Fruit fly (Drosophila melanogaster) whole organism, embryonic: Measurements from ENCODE around the gene Pdfr.

ENCODE experiments used
- Bteb2 ChIP-seq: fragments of 200-800 bp; sonication (Bioruptor generic); optimal IDR thresholded peaks from 2 replicates; lab custom pipeline; 2016; ENCODE audit warnings: missing biosample characterization, missing genetic modification characterization
- CG10366 ChIP-seq: fragments of 200-800 bp; sonication (Bioruptor generic); IDR thresholded peaks from 2 replicates; pipeline ENCODE4 v1.3.6; 2022; ENCODE audit warnings: missing biosample characterization, missing genetic modification characterization
- CG10543 ChIP-seq: fragments of 200-800 bp; sonication (Bioruptor generic); optimal IDR thresholded peaks from 3 replicates; lab custom pipeline; 2017; ENCODE audit warnings: missing biosample characterization, mild to moderate bottlenecking, missing genetic modification characterization, moderate library complexity
- CG11456 ChIP-seq: fragments of 200-800 bp; sonication (Bioruptor generic); IDR thresholded peaks from 3 replicates; pipeline ENCODE4 v1.3.6; 2022; ENCODE audit warnings: missing biosample characterization, missing genetic modification characterization
- CG12155 ChIP-seq: fragments of 200-800 bp; sonication (Bioruptor generic); optimal IDR thresholded peaks from 3 replicates; lab custom pipeline; 2016; ENCODE audit warnings: missing biosample characterization, missing genetic modification characterization
- CG14710 ChIP-seq: fragments of 200-800 bp; sonication (Bioruptor generic); optimal IDR thresholded peaks from 3 replicates; lab custom pipeline; 2019; ENCODE audit warnings: missing biosample characterization, mild to moderate bottlenecking, missing genetic modification characterization, moderate library complexity
- CG15601 ChIP-seq: fragments of 200-800 bp; sonication (Bioruptor generic); optimal IDR thresholded peaks from 3 replicates; lab custom pipeline; 2019; ENCODE audit warnings: missing biosample characterization, mild to moderate bottlenecking, missing genetic modification characterization, moderate library complexity
- CG16813 ChIP-seq: fragments of 200-800 bp; sonication (Bioruptor generic); IDR thresholded peaks from 3 replicates; pipeline ENCODE4 v1.3.6; 2022; ENCODE audit warnings: missing biosample characterization, missing genetic modification characterization; ENCODE audit not compliant: partially characterized antibody
- CG16815 ChIP-seq: fragments of 200-800 bp; sonication (Bioruptor generic); optimal IDR thresholded peaks from 3 replicates; lab custom pipeline; 2017; ENCODE audit warnings: missing biosample characterization, mild to moderate bottlenecking, missing genetic modification characterization
- CG2116 ChIP-seq: fragments of 200-800 bp; sonication (Bioruptor generic); optimal IDR thresholded peaks from 3 replicates; lab custom pipeline; 2018; ENCODE audit warnings: missing biosample characterization, mild to moderate bottlenecking, missing genetic modification characterization
- CG2129 ChIP-seq: fragments of 200-800 bp; sonication (Bioruptor generic); IDR thresholded peaks from 2 replicates; pipeline ENCODE4 v1.3.6; 2022; ENCODE audit warnings: missing biosample characterization, missing genetic modification characterization; ENCODE audit not compliant: partially characterized antibody
- CG30403 ChIP-seq: fragments of 200-800 bp; sonication (Bioruptor generic); optimal IDR thresholded peaks from 3 replicates; lab custom pipeline; 2016; ENCODE audit warnings: missing biosample characterization, missing genetic modification characterization
- CG31224 ChIP-seq: fragments of 200-800 bp; sonication (Bioruptor generic); IDR thresholded peaks from 2 replicates; pipeline ENCODE4 v1.3.6; 2022; ENCODE audit warnings: missing biosample characterization, missing genetic modification characterization
- CG31388 ChIP-seq: fragments of 200-800 bp; sonication (Bioruptor generic); optimal IDR thresholded peaks from 2 replicates; lab custom pipeline; 2016; ENCODE audit warnings: missing biosample characterization, missing genetic modification characterization
- CG3163 ChIP-seq: fragments of 200-800 bp; sonication (Bioruptor generic); optimal IDR thresholded peaks from 3 replicates; lab custom pipeline; 2016; ENCODE audit warnings: missing biosample characterization, missing genetic modification characterization
- CG33213 ChIP-seq: fragments of 200-800 bp; sonication (Bioruptor generic); optimal IDR thresholded peaks from 3 replicates; lab custom pipeline; 2016; ENCODE audit warnings: missing biosample characterization, missing genetic modification characterization
- CG3847 ChIP-seq: fragments of 200-800 bp; sonication (Bioruptor generic); IDR thresholded peaks from 2 replicates; pipeline ENCODE4 v1.3.6; 2022; ENCODE audit warnings: missing biosample characterization, missing genetic modification characterization
- CG5953 ChIP-seq: fragments of 200-800 bp; sonication (Bioruptor generic); IDR thresholded peaks from 2 replicates; pipeline ENCODE4 v1.3.6; 2022; ENCODE audit warnings: missing biosample characterization, missing genetic modification characterization
- CG6791 ChIP-seq: fragments of 200-800 bp; sonication (Bioruptor generic); IDR thresholded peaks from 3 replicates; pipeline ENCODE4 v1.3.6; 2022; ENCODE audit warnings: missing biosample characterization, missing genetic modification characterization; ENCODE audit not compliant: partially characterized antibody
- CG7357 ChIP-seq: fragments of 200-800 bp; sonication (Bioruptor generic); IDR thresholded peaks from 3 replicates; pipeline ENCODE4 v1.3.6; 2022; ENCODE audit warnings: missing biosample characterization, missing genetic modification characterization
- CG7745 ChIP-seq: fragments of 200-800 bp; sonication (Bioruptor generic); optimal IDR thresholded peaks from 2 replicates; lab custom pipeline; 2018; ENCODE audit warnings: missing biosample characterization, mild to moderate bottlenecking, missing genetic modification characterization, moderate library complexity
- CG8478 ChIP-seq: fragments of >200 bp; optimal IDR thresholded peaks from 2 replicates; lab custom pipeline; 2018
- CG9215 ChIP-seq: fragments of 200-800 bp; sonication (Bioruptor generic); IDR thresholded peaks from 2 replicates; pipeline ENCODE4 v1.3.6; 2022; ENCODE audit warnings: missing biosample characterization, missing genetic modification characterization
- CG9609 ChIP-seq: fragments of 200-800 bp; sonication (Bioruptor generic); optimal IDR thresholded peaks from 3 replicates; lab custom pipeline; 2016; ENCODE audit warnings: missing biosample characterization, missing genetic modification characterization
- CG9876 ChIP-seq: fragments of 200-800 bp; sonication (Bioruptor generic); optimal IDR thresholded peaks from 2 replicates; lab custom pipeline; 2016; ENCODE audit warnings: missing biosample characterization, missing genetic modification characterization
- Fer2 ChIP-seq: fragments of 200-800 bp; sonication (Bioruptor generic); optimal IDR thresholded peaks from 2 replicates; lab custom pipeline; 2018; ENCODE audit warnings: missing biosample characterization, mild to moderate bottlenecking, missing genetic modification characterization, moderate library complexity
- Fer3 ChIP-seq: fragments of 200-800 bp; sonication (Bioruptor generic); optimal IDR thresholded peaks from 2 replicates; lab custom pipeline; 2018; ENCODE audit warnings: missing biosample characterization, mild to moderate bottlenecking, missing genetic modification characterization, moderate library complexity
- Mes4 ChIP-seq: fragments of 200-800 bp; sonication (Bioruptor generic); optimal IDR thresholded peaks from 2 replicates; lab custom pipeline; 2016; ENCODE audit warnings: missing biosample characterization, missing genetic modification characterization
- NK7.1 ChIP-seq: fragments of 200-800 bp; sonication (Bioruptor generic); optimal IDR thresholded peaks from 3 replicates; lab custom pipeline; 2016; ENCODE audit warnings: missing biosample characterization, missing genetic modification characterization
- Nf-YC ChIP-seq: fragments of 200-800 bp; optimal IDR thresholded peaks from 3 replicates; lab custom pipeline; 2019; ENCODE audit warnings: missing biosample characterization, mild to moderate bottlenecking, missing genetic modification characterization, moderate library complexity
- Oli ChIP-seq: fragments of 200-800 bp; sonication (Bioruptor generic); optimal IDR thresholded peaks from 2 replicates; lab custom pipeline; 2018; ENCODE audit warnings: missing biosample characterization, mild to moderate bottlenecking, missing genetic modification characterization, moderate library complexity
- Ptx1 ChIP-seq: fragments of 200-800 bp; sonication (Bioruptor generic); IDR thresholded peaks from 2 replicates; pipeline ENCODE4 v1.3.6; 2022; ENCODE audit warnings: missing biosample characterization, missing genetic modification characterization
- Scr ChIP-seq: fragments of 200-800 bp; sonication (Bioruptor generic); IDR thresholded peaks from 2 replicates; pipeline ENCODE4 v1.3.6; 2022; ENCODE audit warnings: missing biosample characterization, missing genetic modification characterization; ENCODE audit not compliant: partially characterized antibody
- TFAM ChIP-seq: fragments of 200-800 bp; sonication (Bioruptor generic); optimal IDR thresholded peaks from 2 replicates; lab custom pipeline; 2017; ENCODE audit warnings: missing biosample characterization, missing genetic modification characterization, inconsistent platforms
- YL-1 ChIP-seq: fragments of 200-800 bp; sonication (Bioruptor generic); optimal IDR thresholded peaks from 3 replicates; lab custom pipeline; 2017; ENCODE audit warnings: missing biosample characterization, mild to moderate bottlenecking, missing genetic modification characterization
- al ChIP-seq: fragments of 200-800 bp; sonication (Bioruptor generic); IDR thresholded peaks from 2 replicates; pipeline ENCODE4 v1.3.6; 2022; ENCODE audit warnings: missing biosample characterization, missing genetic modification characterization
- az2 ChIP-seq: fragments of 200-800 bp; sonication (Bioruptor generic); optimal IDR thresholded peaks from 3 replicates; lab custom pipeline; 2016; ENCODE audit warnings: missing biosample characterization, missing genetic modification characterization
- cato ChIP-seq: fragments of 200-800 bp; sonication (Bioruptor generic); optimal IDR thresholded peaks from 2 replicates; lab custom pipeline; 2016; ENCODE audit warnings: missing biosample characterization, missing genetic modification characterization, borderline replicate concordance
- crc ChIP-seq: fragments of 200-800 bp; sonication (Bioruptor generic); optimal IDR thresholded peaks from 2 replicates; lab custom pipeline; 2016; ENCODE audit warnings: missing biosample characterization, missing genetic modification characterization
- ems ChIP-seq: fragments of 200-800 bp; sonication (Bioruptor generic); optimal IDR thresholded peaks from 3 replicates; lab custom pipeline; 2016; ENCODE audit warnings: missing biosample characterization, missing genetic modification characterization
- en ChIP-seq: fragments of 200-800 bp; sonication (Bioruptor generic); optimal IDR thresholded peaks from 2 replicates; lab custom pipeline; 2016; ENCODE audit warnings: missing biosample characterization, missing genetic modification characterization
- fru ChIP-seq: fragments of >200 bp; optimal IDR thresholded peaks from 2 replicates; lab custom pipeline; 2017
- gsb ChIP-seq: fragments of 200-800 bp; sonication (Bioruptor generic); IDR thresholded peaks from 2 replicates; pipeline ENCODE4 v1.3.6; 2022; ENCODE audit warnings: missing biosample characterization, missing genetic modification characterization
- ind ChIP-seq: fragments of 200-800 bp; sonication (Bioruptor generic); optimal IDR thresholded peaks from 3 replicates; lab custom pipeline; 2016; ENCODE audit warnings: missing biosample characterization, missing genetic modification characterization
- jumu ChIP-seq: fragments of 200-800 bp; sonication (Bioruptor generic); optimal IDR thresholded peaks from 3 replicates; lab custom pipeline; 2016; ENCODE audit warnings: missing biosample characterization, missing genetic modification characterization
- luna ChIP-seq: fragments of 200-800 bp; sonication (Bioruptor generic); optimal IDR thresholded peaks from 2 replicates; lab custom pipeline; 2016; ENCODE audit warnings: missing biosample characterization, missing genetic modification characterization
- maf-S ChIP-seq: fragments of 200-800 bp; sonication (Bioruptor generic); optimal IDR thresholded peaks from 2 replicates; lab custom pipeline; 2016; ENCODE audit warnings: missing biosample characterization, missing genetic modification characterization
- odd ChIP-seq: fragments of 200-800 bp; sonication (Bioruptor generic); optimal IDR thresholded peaks from 2 replicates; lab custom pipeline; 2017; ENCODE audit warnings: missing biosample characterization, mild to moderate bottlenecking, missing genetic modification characterization
- pita ChIP-seq: fragments of 200-800 bp; sonication (Bioruptor generic); optimal IDR thresholded peaks from 2 replicates; lab custom pipeline; 2017; ENCODE audit warnings: missing biosample characterization, mild to moderate bottlenecking, missing genetic modification characterization
- pros ChIP-seq: fragments of 200-800 bp; sonication (Bioruptor generic); optimal IDR thresholded peaks from 3 replicates; lab custom pipeline; 2019; ENCODE audit warnings: missing biosample characterization, mild to moderate bottlenecking, missing genetic modification characterization, moderate library complexity
- toy ChIP-seq: fragments of 200-800 bp; sonication (Bioruptor generic); IDR thresholded peaks from 2 replicates; pipeline ENCODE4 v1.3.6; 2022; ENCODE audit warnings: missing biosample characterization, missing genetic modification characterization
- vfl ChIP-seq: fragments of 200-800 bp; sonication (Bioruptor generic); optimal IDR thresholded peaks from 2 replicates; lab custom pipeline; 2016; ENCODE audit warnings: missing biosample characterization, missing genetic modification characterization
- wek ChIP-seq: fragments of 200-800 bp; sonication (Bioruptor generic); optimal IDR thresholded peaks from 3 replicates; lab custom pipeline; 2018; ENCODE audit warnings: missing biosample characterization, mild to moderate bottlenecking, missing genetic modification characterization, moderate library complexity

Gene Pdfr

DNA sequence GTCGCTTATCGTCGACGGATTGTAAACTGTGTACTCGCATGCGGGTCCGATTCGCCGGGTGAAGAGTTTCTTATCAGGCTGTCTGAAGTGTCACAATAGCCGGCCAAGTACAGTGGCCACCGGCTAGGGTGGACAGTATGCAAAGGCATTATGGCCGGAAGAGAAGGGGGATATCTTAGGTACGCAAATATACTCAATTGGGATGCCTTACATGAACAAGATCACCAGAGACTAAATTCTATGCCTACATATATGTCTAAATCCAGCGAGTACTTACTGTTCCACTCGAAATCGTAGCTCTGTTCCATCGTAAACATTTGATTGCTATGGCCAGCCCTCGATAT is 41.7 kb downstream of the Pdfr start (continued):
- TF ChIP-seq CG16813 (GFP tag; lab: Robert Waterston, UW) (no peak), CG33213 (GFP tag; lab: Kevin White, UChicago) (peak; percentile 91), CG11456 (peak; percentile 98), CG15601 (tag; lab: Kevin White, UChicago) (peak; percentile 25), Oli (tag; lab: Kevin White, UChicago) (peak; percentile 90), en (peak; percentile 69), pita (GFP tag; lab: Kevin White, UChicago) (no peak), gsb (GFP tag; lab: Robert Waterston, UW) (peak; percentile 90), CG16815 (GFP tag; lab: Kevin White, UChicago) (peak; percentile 79), CG9215 (peak; percentile 92), CG7745 (no peak), TFAM (GFP tag; lab: Kevin White, UChicago) (no peak), CG10543 (GFP tag; lab: Kevin White, UChicago) (peak; percentile 79), CG31224 (GFP tag; lab: Robert Waterston, UW) (peak; percentile 91), Mes4 (GFP tag; lab: Kevin White, UChicago) (peak; percentile 64), CG8478 (no peak), CG14710 (peak; percentile 57), toy (GFP tag; lab: Robert Waterston, UW) (peak; percentile 88), maf-S (GFP tag; lab: Kevin White, UChicago) (peak; percentile 88), CG9609 (peak; percentile 92), crc (GFP tag; lab: Kevin White, UChicago) (peak; percentile 80), luna (GFP tag; lab: Kevin White, UChicago) (peak; percentile 89), NK7.1 (GFP tag; lab: Kevin White, UChicago) (peak; percentile 86), Fer3 (tag; lab: Kevin White, UChicago) (peak; percentile 93), CG2116 (peak; percentile 23), ind (GFP tag; lab: Kevin White, UChicago) (peak; percentile 97), CG12155 (GFP tag; lab: Kevin White, UChicago) (peak; percentile 90), CG31388 (peak; percentile 85), CG6791 (GFP tag; lab: Robert Waterston, UW) (no peak), Fer2 (peak; percentile 52), CG2129 (no peak), CG5953 (GFP tag; lab: Robert Waterston, UW) (peak; percentile 85), fru (lab: Kevin White, UChicago) (no peak), al (GFP tag; lab: Robert Waterston, UW) (peak; percentile 91), jumu (GFP tag; lab: Kevin White, UChicago) (peak; percentile 91), Nf-YC (tag; lab: Kevin White, UChicago) (peak; percentile 61), Scr (GFP tag; lab: Robert Waterston, UW) (no peak), CG9876 (GFP tag; lab: Kevin White, UChicago) (peak; percentile 91), Ptx1 (GFP tag; lab: Robert Waterston, UW) (peak; percentile 96), Bteb2 (GFP tag; lab: Kevin White, UChicago) (peak; percentile 76), vfl (peak; percentile 84), CG3847 (GFP tag; lab: Robert Waterston, UW) (peak; percentile 93), CG10366 (peak; percentile 93), CG30403 (GFP tag; lab: Kevin White, UChicago) (peak; percentile 90), az2 (peak; percentile 87), CG3163 (GFP tag; lab: Kevin White, UChicago) (peak; percentile 78), YL-1 (GFP tag; lab: Kevin White, UChicago) (peak; percentile 47), CG7357 (GFP tag; lab: Robert Waterston, UW) (peak; percentile 88), ems (GFP tag; lab: Kevin White, UChicago) (peak; percentile 83), odd (GFP tag; lab: Kevin White, UChicago) (peak; percentile 67), wek (GFP tag; lab: Kevin White, UChicago) (peak; percentile 68), cato (GFP tag; lab: Kevin White, UChicago) (peak; percentile 75), pros (GFP tag; lab: Kevin White, UChicago) (no peak)
